Fruit fly (Drosophila melanogaster): ENCODE measurements around the gene sc.

dm6 chrX:437404-437803, 41.5 kb downstream of the sc start, which contains the start of gene Pgcl:
- TF ChIP-seq CTCF (optimal IDR thresholded peaks at IDR 0.05), result no peak
- no peak for TF ChIP-seq CG8478 (optimal IDR thresholded peaks at IDR 0.05)

All from S2 (cell line).